Worm (Caenorhabditis elegans) whole organism, late embryonic: ENCODE results near the gene cdc-25.3.

Experiments
- C38D4.7 ChIP-seq: fragments of 200-800 bp; sonication (Bioruptor generic); optimal IDR thresholded peaks from 2 replicates; lab custom pipeline; 2018; ENCODE audit warnings: mild to moderate bottlenecking, missing genetic modification characterization, moderate library complexity, missing compliant biosample characterization
- K09A11.1 ChIP-seq: sonication (generic microtip); optimal IDR thresholded peaks from 2 replicates; lab custom pipeline; 2017; ENCODE audit warnings: antibody characterized with exemption, mild to moderate bottlenecking, missing genetic modification characterization, missing compliant biosample characterization; ENCODE audit not compliant: insufficient read depth
- Y22D7AL.16 ChIP-seq: sonication (generic microtip); optimal IDR thresholded peaks from 2 replicates; lab custom pipeline; 2016; ENCODE audit warnings: missing genetic modification characterization, missing compliant biosample characterization
- ceh-18 ChIP-seq: sonication (generic microtip); optimal IDR thresholded peaks from 2 replicates; lab custom pipeline; 2016; ENCODE audit warnings: missing genetic modification characterization, missing compliant biosample characterization
- ceh-19 ChIP-seq: fragments of 200-800 bp; sonication (Bioruptor generic); optimal IDR thresholded peaks from 2 replicates; lab custom pipeline; 2018; ENCODE audit warnings: mild to moderate bottlenecking, missing genetic modification characterization, missing compliant biosample characterization
- ceh-2 ChIP-seq: sonication (generic microtip); optimal IDR thresholded peaks from 2 replicates; lab custom pipeline; 2016; ENCODE audit warnings: missing genotype, missing genetic modification characterization, missing compliant biosample characterization
- ceh-31 ChIP-seq: sonication (generic microtip); optimal IDR thresholded peaks from 2 replicates; lab custom pipeline; 2016; ENCODE audit warnings: missing genetic modification characterization, missing compliant biosample characterization
- ceh-45 ChIP-seq: fragments of 200-800 bp; sonication (Bioruptor generic); IDR thresholded peaks from 2 replicates; pipeline ENCODE4 v1.3.6; 2022; ENCODE audit warnings: missing genetic modification reagents, missing genetic modification characterization, missing compliant biosample characterization
- ceh-9 ChIP-seq: sonication (generic microtip); optimal IDR thresholded peaks from 2 replicates; lab custom pipeline; 2016; ENCODE audit warnings: mild to moderate bottlenecking, missing genetic modification characterization, inconsistent platforms, missing compliant biosample characterization
- elt-4 ChIP-seq: sonication (generic microtip); optimal IDR thresholded peaks from 2 replicates; lab custom pipeline; 2016; ENCODE audit warnings: missing genetic modification characterization, missing compliant biosample characterization
- ets-4 ChIP-seq: sonication (generic microtip); optimal IDR thresholded peaks from 2 replicates; lab custom pipeline; 2016; ENCODE audit warnings: missing genetic modification characterization, missing compliant biosample characterization
- fax-1 ChIP-seq: sonication (generic microtip); optimal IDR thresholded peaks from 2 replicates; lab custom pipeline; 2016; ENCODE audit warnings: missing genotype, missing genetic modification characterization, missing compliant biosample characterization
- fkh-10 ChIP-seq: fragments of 150-350 bp; optimal IDR thresholded peaks from 2 replicates; lab custom pipeline; 2014; ENCODE audit warnings: missing biosample characterization, missing genetic modification reagents, missing genetic modification characterization
- fkh-6 ChIP-seq: sonication (generic microtip); optimal IDR thresholded peaks from 2 replicates; lab custom pipeline; 2016; ENCODE audit warnings: missing genetic modification characterization, missing compliant biosample characterization
- hlh-8 ChIP-seq: sonication (generic microtip); optimal IDR thresholded peaks from 2 replicates; lab custom pipeline; 2016; ENCODE audit warnings: missing genotype, missing genetic modification characterization, missing compliant biosample characterization
- lim-6 ChIP-seq: sonication (generic microtip); optimal IDR thresholded peaks from 2 replicates; lab custom pipeline; 2016; ENCODE audit warnings: missing genetic modification characterization, missing compliant biosample characterization
- lin-11 ChIP-seq: fragments of 200-800 bp; sonication (Bioruptor generic); optimal IDR thresholded peaks from 2 replicates; lab custom pipeline; 2018; ENCODE audit warnings: mild to moderate bottlenecking, missing genetic modification characterization, missing compliant biosample characterization
- madf-2 ChIP-seq: sonication (generic microtip); optimal IDR thresholded peaks from 2 replicates; lab custom pipeline; 2017; ENCODE audit warnings: missing genetic modification characterization, missing compliant biosample characterization
- nfya-1 ChIP-seq: sonication (generic microtip); optimal IDR thresholded peaks from 2 replicates; lab custom pipeline; 2017; ENCODE audit warnings: missing genetic modification characterization, mild to moderate bottlenecking, missing compliant biosample characterization, antibody characterized with exemption, moderate library complexity
- nhr-11 ChIP-seq: fragments of 150-350 bp; optimal IDR thresholded peaks from 2 replicates; lab custom pipeline; 2014; ENCODE audit warnings: missing biosample characterization, missing genetic modification characterization
- npax-4 ChIP-seq: sonication (generic microtip); optimal IDR thresholded peaks from 2 replicates; lab custom pipeline; 2016; ENCODE audit warnings: missing genetic modification characterization, missing compliant biosample characterization
- pag-3 ChIP-seq: sonication (generic microtip); optimal IDR thresholded peaks from 2 replicates; lab custom pipeline; 2016; ENCODE audit warnings: missing compliant biosample characterization, missing genetic modification characterization, borderline replicate concordance
- pat-9 ChIP-seq: fragments of 200-800 bp; sonication (Bioruptor generic); optimal IDR thresholded peaks from 2 replicates; lab custom pipeline; 2018; ENCODE audit warnings: mild to moderate bottlenecking, missing genetic modification characterization, moderate library complexity, missing compliant biosample characterization
- pha-4 ChIP-seq: fragments of 150-350 bp; optimal IDR thresholded peaks from 2 replicates; lab custom pipeline; 2018; ENCODE audit warnings: missing biosample characterization, missing genetic modification reagents, missing genetic modification characterization
- pqm-1 ChIP-seq: sonication (generic microtip); optimal IDR thresholded peaks from 2 replicates; lab custom pipeline; 2016; ENCODE audit warnings: missing genetic modification characterization, missing compliant biosample characterization
- pros-1 ChIP-seq: fragments of 150-350 bp; optimal IDR thresholded peaks from 2 replicates; lab custom pipeline; 2014; ENCODE audit warnings: missing biosample characterization, missing genetic modification reagents, missing genetic modification characterization
- ref-2 ChIP-seq: sonication (generic microtip); optimal IDR thresholded peaks from 2 replicates; lab custom pipeline; 2016; ENCODE audit warnings: missing genetic modification characterization, missing compliant biosample characterization
- sox-2 ChIP-seq: fragments of 200-800 bp; sonication (Bioruptor generic); IDR thresholded peaks from 2 replicates; pipeline ENCODE4 v1.3.6; 2022; ENCODE audit warnings: missing genetic modification reagents, missing genetic modification characterization, missing compliant biosample characterization
- sox-4 ChIP-seq: sonication (generic microtip); optimal IDR thresholded peaks from 2 replicates; lab custom pipeline; 2017; ENCODE audit warnings: mild to moderate bottlenecking, missing genetic modification characterization, inconsistent platforms, missing compliant biosample characterization
- syd-9 ChIP-seq: sonication (generic microtip); optimal IDR thresholded peaks from 2 replicates; lab custom pipeline; 2016; ENCODE audit warnings: mild to moderate bottlenecking, missing genetic modification characterization, moderate library complexity, missing compliant biosample characterization
- tbx-2 ChIP-seq: sonication (generic microtip); optimal IDR thresholded peaks from 2 replicates; lab custom pipeline; 2016; ENCODE audit warnings: missing genetic modification characterization, missing compliant biosample characterization
- tbx-7 ChIP-seq: sonication (generic microtip); optimal IDR thresholded peaks from 2 replicates; lab custom pipeline; 2016; ENCODE audit warnings: missing genotype, missing genetic modification characterization, missing compliant biosample characterization
- ttx-3 ChIP-seq: sonication (generic microtip); optimal IDR thresholded peaks from 2 replicates; lab custom pipeline; 2016; ENCODE audit warnings: missing genetic modification reagents, missing genetic modification characterization, missing compliant biosample characterization
- unc-42 ChIP-seq: sonication (generic microtip); optimal IDR thresholded peaks from 2 replicates; lab custom pipeline; 2016; ENCODE audit warnings: missing genotype, missing genetic modification characterization, missing compliant biosample characterization
- unc-55 ChIP-seq: sonication (generic microtip); optimal IDR thresholded peaks from 2 replicates; lab custom pipeline; 2017; ENCODE audit warnings: missing biosample characterization, missing genetic modification reagents, missing genetic modification characterization
- zip-5 ChIP-seq: sonication (generic microtip); optimal IDR thresholded peaks from 2 replicates; lab custom pipeline; 2016; ENCODE audit warnings: missing genetic modification characterization, missing compliant biosample characterization

Gene cdc-25.3

ce11 chrIII:8904044-8904443, 13.7 kb downstream of the cdc-25.3 start, which contains the start of gene lin-9 (continued):
- TF ChIP-seq ceh-45 (GFP tag; lab: Robert Waterston, UW) (no peak), unc-42 (tag; lab: Kevin White, UChicago) (peak; percentile 61), ceh-9 (tag; lab: Kevin White, UChicago) (no peak), pag-3 (tag; lab: Kevin White, UChicago) (no peak), syd-9 (tag; lab: Kevin White, UChicago) (no peak), madf-2 (tag; lab: Kevin White, UChicago) (no peak), ceh-2 (tag; lab: Kevin White, UChicago) (no peak), C38D4.7 (GFP tag; lab: Kevin White, UChicago) (no peak), ets-4 (tag; lab: Kevin White, UChicago) (peak; percentile 39), lim-6 (tag; lab: Kevin White, UChicago) (no peak), tbx-7 (tag; lab: Kevin White, UChicago) (no peak), nhr-11 (tag; lab: Kevin White, UChicago) (no peak), hlh-8 (no peak), unc-55 (GFP tag; lab: Kevin White, UChicago) (peak; percentile 70), pha-4 (no peak), zip-5 (tag; lab: Kevin White, UChicago) (no peak), pros-1 (tag; lab: Kevin White, UChicago) (peak; percentile 69), fkh-10 (no peak), lin-11 (tag; lab: Kevin White, UChicago) (no peak), elt-4 (no peak), Y22D7AL.16 (tag; lab: Kevin White, UChicago) (no peak), fax-1 (tag; lab: Kevin White, UChicago) (no peak), sox-2 (GFP tag; lab: Robert Waterston, UW) (no peak), pqm-1 (tag; lab: Kevin White, UChicago) (peak; percentile 29)

- TF ChIP-seq ceh-18 (tag; lab: Kevin White, UChicago): no peak
- no peak for TF ChIP-seq K09A11.1 (tag; lab: Kevin White, UChicago)
- TF ChIP-seq fkh-6 (tag; lab: Kevin White, UChicago): no peak
- no peak for TF ChIP-seq syd-9 (tag; lab: Kevin White, UChicago)
- TF ChIP-seq npax-4: no peak
- no peak for TF ChIP-seq ceh-9 (tag; lab: Kevin White, UChicago)
- no peak for TF ChIP-seq nfya-1 (tag; lab: Kevin White, UChicago)
- TF ChIP-seq unc-42 (tag; lab: Kevin White, UChicago): no peak
Measured at ce11 chrIII:8903263-8903662, 14.5 kb downstream of the cdc-25.3 start.

DNA sequence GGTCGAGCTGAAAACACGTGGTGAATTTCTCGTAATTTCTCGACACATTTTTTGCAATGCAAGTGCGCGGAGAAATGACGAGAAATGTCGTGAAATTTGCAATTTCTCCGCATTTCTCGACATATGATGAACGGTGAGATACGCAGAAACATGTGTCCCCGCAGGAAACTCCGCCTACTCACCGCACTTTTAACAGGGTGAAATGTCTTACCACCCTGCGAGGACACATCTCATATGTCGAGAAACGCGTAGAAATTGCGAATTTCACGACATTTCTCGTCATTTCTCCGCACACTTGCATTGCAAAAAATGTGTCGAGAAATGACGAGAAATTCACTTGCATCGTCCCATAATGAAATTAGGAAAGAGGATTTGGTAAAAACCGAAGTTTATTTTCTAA, 16.7 kb downstream of the cdc-25.3 start:
- TF ChIP-seq ceh-31 (tag; lab: Kevin White, UChicago) (peak; percentile 8), tbx-2 (peak; percentile 11), ref-2 (tag; lab: Kevin White, UChicago) (peak; percentile 45)

DNA sequence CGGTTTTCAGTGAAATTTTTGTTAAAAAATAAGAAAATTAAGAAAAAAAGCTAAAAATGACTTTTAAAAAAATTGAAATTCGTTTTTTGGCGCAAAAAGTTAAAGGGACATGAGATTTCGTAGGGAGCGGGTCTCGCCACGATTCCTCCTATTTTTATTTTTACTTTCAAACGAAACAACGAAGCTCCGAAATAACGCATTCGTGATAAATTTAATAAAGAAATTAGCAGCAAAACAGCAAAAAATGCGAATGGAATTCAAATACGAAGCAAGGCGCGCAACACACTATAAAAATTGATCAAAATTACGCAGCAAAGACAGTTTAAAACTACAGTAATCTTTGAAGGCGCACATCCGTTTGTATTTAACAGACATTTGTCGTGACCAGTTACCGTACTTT, 18.0 kb downstream of the cdc-25.3 start:
- TF ChIP-seq ttx-3 (tag; lab: Kevin White, UChicago) (no peak), ceh-19 (no peak), elt-4 (no peak), Y22D7AL.16 (tag; lab: Kevin White, UChicago) (no peak), sox-4 (tag; lab: Kevin White, UChicago) (no peak), pat-9 (tag; lab: Kevin White, UChicago) (no peak), unc-42 (tag; lab: Kevin White, UChicago) (peak; percentile 56), pqm-1 (tag; lab: Kevin White, UChicago) (no peak)
